Worm (Caenorhabditis elegans): ENCODE data around the gene rnh-2.

rnh-2 gene

DNA sequence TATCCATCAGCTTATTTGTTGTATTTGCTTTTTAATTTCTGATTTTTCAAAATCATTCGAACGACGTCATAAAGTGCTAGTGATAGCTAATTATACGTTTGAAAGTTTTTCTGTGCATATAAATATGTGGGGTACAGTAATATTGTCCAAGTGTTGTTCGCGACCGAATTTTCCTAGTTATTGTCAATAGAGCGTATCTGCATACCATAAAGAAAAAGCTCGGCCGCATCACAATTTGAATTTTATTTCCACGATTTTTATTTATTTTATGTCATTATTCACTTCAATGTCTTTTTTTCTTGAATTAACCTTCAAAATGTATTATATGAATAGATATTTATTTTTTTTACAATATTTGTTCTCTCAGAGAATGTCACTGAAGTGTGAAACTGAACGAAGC is at the start of gene rnh-2:
rnh-2 (plus strand) TSS at position 368 of the 400 bp plus-strand sequence.
- TF ChIP-seq ets-7 (tag; optimal IDR thresholded peaks at IDR 0.05) = no peak
- no peak for TF ChIP-seq hnd-1 (tag; optimal IDR thresholded peaks at IDR 0.05)
- no peak for TF ChIP-seq hmbx-1 (tag; optimal IDR thresholded peaks at IDR 0.05)
- TF ChIP-seq flt-1 (GFP tag; IDR thresholded peaks at IDR 0.05) = 0 out of 2 replicates have a peak, but pooled peaks have one; percentile 31
- TF ChIP-seq F13C5.2 (tag; optimal IDR thresholded peaks at IDR 0.05) = peak; percentile 5
- no peak for TF ChIP-seq hmg-4 (GFP tag; optimal IDR thresholded peaks at IDR 0.05)
- peak; percentile 46; the same call in 1 of the 2 replicates for TF ChIP-seq tbx-37 (GFP tag; conservative IDR thresholded peaks at IDR 0.05)
- TF ChIP-seq sea-1 (GFP tag; conservative IDR thresholded peaks at IDR 0.05) = no peak
- TF ChIP-seq ceh-13 (GFP tag; optimal IDR thresholded peaks at IDR 0.05) = no peak
- no peak for TF ChIP-seq scrt-1 (GFP tag; IDR thresholded peaks at IDR 0.05)

DNA sequence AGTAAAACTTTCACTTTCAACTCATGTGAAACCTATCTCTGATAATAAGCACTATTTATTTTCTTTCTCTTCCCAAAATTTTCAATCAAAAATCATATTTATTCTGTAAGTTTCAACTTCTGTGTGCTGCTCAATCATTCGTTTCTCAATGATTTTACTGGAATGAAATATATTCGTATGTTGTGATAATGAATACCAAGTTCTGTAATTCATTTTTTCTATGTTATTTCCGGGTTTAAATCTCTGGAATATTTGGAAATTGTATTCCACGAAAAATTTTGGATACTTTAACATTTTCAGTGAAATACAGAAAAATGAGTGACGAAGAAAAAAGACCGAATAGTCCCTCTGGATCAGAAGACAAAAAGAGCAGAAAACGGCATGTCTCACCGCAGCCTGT is 49.1 kb upstream of the rnh-2 start, which contains the start of gene M05D6.2:
M05D6.2 (plus strand) TSS at position 301 of the 400 bp plus-strand sequence.
- TF ChIP-seq tra-4 (tag; optimal IDR thresholded peaks at IDR 0.05) (no peak), aly-1 (tag; optimal IDR thresholded peaks at IDR 0.05) (no peak), ets-7 (tag; optimal IDR thresholded peaks at IDR 0.05) (no peak), pes-1 (GFP tag; IDR thresholded peaks at IDR 0.05) (no peak), flt-1 (GFP tag; IDR thresholded peaks at IDR 0.05) (no peak), hnd-1 (tag; optimal IDR thresholded peaks at IDR 0.05) (no peak), scrt-1 (GFP tag; IDR thresholded peaks at IDR 0.05) (no peak), hmg-4 (GFP tag; optimal IDR thresholded peaks at IDR 0.05) (no peak), ceh-36 (tag; optimal IDR thresholded peaks at IDR 0.05) (no peak), tbx-37 (GFP tag; conservative IDR thresholded peaks at IDR 0.05) (no peak), ama-1 (optimal IDR thresholded peaks at IDR 0.05) (no peak), tbx-11 (GFP tag; IDR thresholded peaks at IDR 0.05) (no peak), sea-1 (GFP tag; conservative IDR thresholded peaks at IDR 0.05) (no peak), F13C5.2 (tag; optimal IDR thresholded peaks at IDR 0.05) (no peak), ceh-13 (GFP tag; optimal IDR thresholded peaks at IDR 0.05) (no peak), hmbx-1 (tag; optimal IDR thresholded peaks at IDR 0.05) (no peak), B0310.2 (tag; optimal IDR thresholded peaks at IDR 0.05) (no peak)

DNA sequence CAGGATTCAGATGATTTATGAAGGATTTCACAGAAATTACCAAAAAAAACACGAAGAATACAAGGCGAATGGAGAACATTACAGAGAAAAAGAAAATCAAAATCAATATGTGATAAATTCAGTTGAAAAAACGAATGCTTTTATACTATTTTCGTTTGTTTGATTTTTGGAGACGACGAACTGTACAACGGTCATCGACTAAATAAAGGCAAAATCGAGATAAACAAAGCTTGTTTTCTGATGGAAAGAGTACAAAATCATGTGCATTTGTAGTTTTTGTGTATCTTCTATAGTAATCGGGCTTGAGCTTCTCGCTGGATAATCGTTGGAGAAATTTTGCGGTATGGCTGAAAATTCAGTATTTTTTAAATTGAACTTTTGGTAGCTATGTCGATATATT is 45.8 kb upstream of the rnh-2 start, which contains the start of gene M05D6.8:
M05D6.8 (minus strand) TSS at position 101 of the 400 bp plus-strand sequence.
- TF ChIP-seq tbx-37 (GFP tag; conservative IDR thresholded peaks at IDR 0.05) = no peak
- no peak for TF ChIP-seq aly-1 (tag; optimal IDR thresholded peaks at IDR 0.05)
- TF ChIP-seq flt-1 (GFP tag; IDR thresholded peaks at IDR 0.05) = no peak
- TF ChIP-seq tbx-11 (GFP tag; IDR thresholded peaks at IDR 0.05) = no peak
- no peak for TF ChIP-seq F13C5.2 (tag; optimal IDR thresholded peaks at IDR 0.05)
- TF ChIP-seq hnd-1 (tag; optimal IDR thresholded peaks at IDR 0.05) = no peak
- TF ChIP-seq scrt-1 (GFP tag; IDR thresholded peaks at IDR 0.05) = no peak

DNA sequence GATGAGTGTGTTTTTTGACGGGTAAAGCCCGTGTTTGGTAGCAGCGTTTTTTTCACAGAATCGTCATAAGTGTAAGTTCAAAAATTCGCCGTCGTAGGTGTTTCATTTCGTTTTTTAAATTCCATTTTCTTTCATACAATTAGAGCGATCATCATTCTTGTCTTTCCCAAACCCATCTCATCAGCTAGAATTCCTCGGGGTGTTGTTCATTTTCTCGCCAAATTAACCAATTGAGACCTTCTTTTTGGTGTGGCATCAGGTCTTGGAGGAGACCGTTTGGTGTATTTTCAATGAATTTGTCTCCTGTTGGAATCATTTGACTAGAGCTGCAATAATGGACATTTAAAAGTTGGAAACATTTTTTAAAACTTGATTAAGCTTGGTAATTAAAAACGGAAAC is 44.0 kb upstream of the rnh-2 start:
- no peak for TF ChIP-seq F13C5.2 (tag; optimal IDR thresholded peaks at IDR 0.05)
- TF ChIP-seq ama-1 (optimal IDR thresholded peaks at IDR 0.05) = no peak
- TF ChIP-seq tbx-11 (GFP tag; IDR thresholded peaks at IDR 0.05) = no peak
- TF ChIP-seq sea-1 (GFP tag; conservative IDR thresholded peaks at IDR 0.05) = no peak

ce11 chrII:8475306-8475822 is 41.6 kb upstream of the rnh-2 start, which contains the start of the genes M05D6.1 and M05D6.3:
Gene M05D6.1, minus strand, starts transcription at chrII:8475406.
Gene M05D6.3, plus strand, starts transcription at chrII:8475772.
- no peak for TF ChIP-seq tbx-37 (GFP tag; conservative IDR thresholded peaks at IDR 0.05)
- no peak for TF ChIP-seq aly-1 (tag; optimal IDR thresholded peaks at IDR 0.05)
- no peak for TF ChIP-seq ama-1 (optimal IDR thresholded peaks at IDR 0.05)
- no peak for TF ChIP-seq F13C5.2 (tag; optimal IDR thresholded peaks at IDR 0.05)
- no peak for TF ChIP-seq hmg-4 (GFP tag; optimal IDR thresholded peaks at IDR 0.05)
- no peak for TF ChIP-seq tbx-11 (GFP tag; IDR thresholded peaks at IDR 0.05)
- TF ChIP-seq scrt-1 (GFP tag; IDR thresholded peaks at IDR 0.05) = no peak
- no peak for TF ChIP-seq B0310.2 (tag; optimal IDR thresholded peaks at IDR 0.05)

ce11 chrII:8479337-8479736 is 37.6 kb upstream of the rnh-2 start:
- no peak for TF ChIP-seq scrt-1 (GFP tag; IDR thresholded peaks at IDR 0.05)
- TF ChIP-seq hmg-4 (GFP tag; optimal IDR thresholded peaks at IDR 0.05) = no peak
- TF ChIP-seq F13C5.2 (tag; optimal IDR thresholded peaks at IDR 0.05) = no peak
- no peak for TF ChIP-seq tbx-11 (GFP tag; IDR thresholded peaks at IDR 0.05)
- no peak for TF ChIP-seq hnd-1 (tag; optimal IDR thresholded peaks at IDR 0.05)
- TF ChIP-seq hmbx-1 (tag; optimal IDR thresholded peaks at IDR 0.05) = no peak
- TF ChIP-seq aly-1 (tag; optimal IDR thresholded peaks at IDR 0.05) = no peak
- TF ChIP-seq ets-7 (tag; optimal IDR thresholded peaks at IDR 0.05) = no peak

DNA sequence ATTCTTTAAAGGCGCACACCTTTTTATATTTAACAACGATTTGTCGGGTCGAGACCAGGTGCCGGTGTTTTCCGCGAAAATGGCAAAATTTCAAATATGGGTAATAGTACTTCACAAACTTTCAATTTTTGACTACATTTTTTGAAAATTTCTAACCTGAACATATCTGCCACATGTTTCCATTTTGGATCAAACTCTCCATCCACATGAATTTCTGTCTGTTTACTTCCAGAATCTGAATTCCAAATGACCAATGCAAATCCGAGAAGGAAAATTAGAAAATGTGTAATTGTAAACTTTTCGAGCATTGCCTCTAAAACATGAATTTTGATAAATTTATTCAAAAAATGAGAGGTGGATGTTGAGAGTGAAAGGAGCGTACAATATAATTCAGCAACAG is 36.8 kb upstream of the rnh-2 start, which contains the start of gene lact-4:
lact-4 (minus strand) TSS at position 313 of the 400 bp plus-strand sequence.
- no peak for TF ChIP-seq sea-1 (GFP tag; conservative IDR thresholded peaks at IDR 0.05)
- TF ChIP-seq aly-1 (tag; optimal IDR thresholded peaks at IDR 0.05) = no peak
- no peak for TF ChIP-seq tbx-11 (GFP tag; IDR thresholded peaks at IDR 0.05)
- TF ChIP-seq ceh-13 (GFP tag; optimal IDR thresholded peaks at IDR 0.05) = no peak
- no peak for TF ChIP-seq pes-1 (GFP tag; IDR thresholded peaks at IDR 0.05)
- no peak for TF ChIP-seq hmg-4 (GFP tag; optimal IDR thresholded peaks at IDR 0.05)
- TF ChIP-seq B0310.2 (tag; optimal IDR thresholded peaks at IDR 0.05) = no peak
- TF ChIP-seq hmbx-1 (tag; optimal IDR thresholded peaks at IDR 0.05) = no peak
- TF ChIP-seq tra-4 (tag; optimal IDR thresholded peaks at IDR 0.05) = no peak
- TF ChIP-seq ama-1 (optimal IDR thresholded peaks at IDR 0.05) = no peak
- TF ChIP-seq ets-7 (tag; optimal IDR thresholded peaks at IDR 0.05) = no peak

DNA sequence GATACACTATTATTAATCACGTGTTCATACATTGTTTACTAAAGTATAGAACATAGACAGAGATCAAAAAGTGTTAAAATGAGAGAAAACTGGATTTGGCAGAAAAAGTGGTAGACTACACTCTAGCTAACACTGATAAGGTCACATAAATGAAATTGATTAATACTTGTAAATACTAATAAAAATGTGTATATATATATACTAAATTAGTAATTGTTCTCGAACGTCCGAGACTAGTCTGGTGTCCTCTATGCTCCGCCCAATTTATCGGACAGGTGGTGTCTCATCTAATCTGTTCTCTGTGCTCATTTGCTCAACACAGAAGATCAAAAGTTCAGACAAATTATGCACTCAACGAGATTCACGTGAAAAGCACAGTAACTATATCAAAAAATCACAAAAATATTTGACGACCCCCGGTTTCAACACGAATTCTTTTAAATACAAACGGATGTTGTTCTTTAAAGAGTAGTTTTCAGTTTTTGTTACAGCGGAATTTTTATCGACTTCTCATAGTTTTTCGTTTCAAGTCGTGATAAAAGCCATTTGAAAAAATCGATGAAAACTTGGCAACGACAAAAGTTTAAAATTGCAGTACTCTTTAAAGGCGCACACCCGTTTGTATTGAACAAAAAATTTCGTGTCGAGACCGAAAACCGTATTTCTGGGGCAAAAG is 35.8 kb upstream of the rnh-2 start:
- no peak for TF ChIP-seq ceh-13 (GFP tag; optimal IDR thresholded peaks at IDR 0.05)
- TF ChIP-seq hmbx-1 (tag; optimal IDR thresholded peaks at IDR 0.05) = no peak
- TF ChIP-seq hmg-4 (GFP tag; optimal IDR thresholded peaks at IDR 0.05) = no peak
- no peak for TF ChIP-seq hnd-1 (tag; optimal IDR thresholded peaks at IDR 0.05)

All from whole organism, early embryonic.